Worm (Caenorhabditis elegans): ENCODE measurements around the gene Y38F1A.1.

DNA sequence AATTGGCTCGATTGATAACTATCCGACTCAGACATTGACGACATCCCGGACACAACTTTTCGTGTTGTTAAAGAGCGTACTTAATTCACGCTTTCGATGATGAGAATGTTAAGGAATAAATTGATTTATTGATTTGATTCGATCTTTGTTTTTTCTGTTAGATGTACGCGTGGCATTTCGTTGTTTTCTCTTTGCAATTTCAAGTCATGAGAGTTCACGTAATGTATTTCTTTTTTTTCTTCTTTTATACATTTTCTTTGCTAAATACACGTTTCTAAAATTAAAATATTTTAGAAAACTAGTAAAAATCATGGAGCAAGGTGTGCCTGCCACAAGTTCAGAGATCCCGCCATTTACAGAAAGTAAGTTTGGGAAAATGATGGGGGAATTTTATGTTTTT, at the start of gene Y38F1A.1, which contains the start of gene Y38F1A.2:
- TF ChIP-seq cog-1 (tag; optimal IDR thresholded peaks at IDR 0.05): no peak
- no peak for TF ChIP-seq ztf-29 (GFP tag; IDR thresholded peaks at IDR 0.05)
- TF ChIP-seq ztf-23 (GFP tag; IDR thresholded peaks at IDR 0.05): no peak

Measured in whole organism, midembryonic.